Fruit fly (Drosophila melanogaster) whole organism, embryonic: Measurements from ENCODE around the gene SkpE.

Experiments used
- B-H1 ChIP-seq: fragments of 200-800 bp; sonication (Bioruptor generic); IDR thresholded peaks from 3 replicates; pipeline ENCODE4 v1.3.6; 2022; ENCODE audit warnings: missing biosample characterization, missing genetic modification characterization
- CG10274 ChIP-seq: fragments of 200-800 bp; sonication (Bioruptor generic); optimal IDR thresholded peaks from 3 replicates; lab custom pipeline; 2017; ENCODE audit warnings: missing biosample characterization, mild to moderate bottlenecking, missing genetic modification characterization
- CG10959 ChIP-seq: fragments of 200-800 bp; sonication (Bioruptor generic); IDR thresholded peaks from 2 replicates; pipeline ENCODE4 v1.3.6; 2022; ENCODE audit warnings: missing biosample characterization, missing genetic modification characterization
- CG11695 ChIP-seq: fragments of 200-800 bp; sonication (Bioruptor generic); IDR thresholded peaks from 3 replicates; pipeline ENCODE4 v1.3.6; 2022; ENCODE audit warnings: missing biosample characterization, missing genetic modification characterization
- CG12219 ChIP-seq: fragments of 200-800 bp; sonication (Bioruptor generic); optimal IDR thresholded peaks from 3 replicates; lab custom pipeline; 2018; ENCODE audit warnings: missing biosample characterization, mild to moderate bottlenecking, missing genetic modification characterization
- CG1233 ChIP-seq: fragments of 200-800 bp; sonication (Bioruptor generic); optimal IDR thresholded peaks from 4 replicates; lab custom pipeline; 2018; ENCODE audit warnings: missing biosample characterization, mild to moderate bottlenecking, missing genetic modification characterization
- CG1792 ChIP-seq: fragments of 200-800 bp; sonication (Bioruptor generic); optimal IDR thresholded peaks from 2 replicates; lab custom pipeline; 2016; ENCODE audit warnings: missing biosample characterization, missing genetic modification characterization
- CG2129 ChIP-seq: fragments of 200-800 bp; sonication (Bioruptor generic); IDR thresholded peaks from 2 replicates; pipeline ENCODE4 v1.3.6; 2022; ENCODE audit warnings: missing biosample characterization, missing genetic modification characterization; ENCODE audit not compliant: partially characterized antibody
- CG31224 ChIP-seq: fragments of 200-800 bp; sonication (Bioruptor generic); IDR thresholded peaks from 2 replicates; pipeline ENCODE4 v1.3.6; 2022; ENCODE audit warnings: missing biosample characterization, missing genetic modification characterization
- CG32767 ChIP-seq: fragments of 200-800 bp; sonication (Bioruptor generic); IDR thresholded peaks from 2 replicates; pipeline ENCODE4 v1.3.6; 2022; ENCODE audit warnings: missing biosample characterization, missing genetic modification characterization
- CG3995 ChIP-seq: fragments of 200-800 bp; sonication (Bioruptor generic); optimal IDR thresholded peaks from 3 replicates; lab custom pipeline; 2016; ENCODE audit warnings: missing biosample characterization, missing genetic modification characterization
- CG4328 ChIP-seq: fragments of 200-800 bp; sonication (Bioruptor generic); optimal IDR thresholded peaks from 3 replicates; lab custom pipeline; 2017; ENCODE audit warnings: missing biosample characterization, missing genetic modification reagents, missing genetic modification characterization
- CG4617 ChIP-seq: fragments of 200-800 bp; sonication (Bioruptor generic); optimal IDR thresholded peaks from 3 replicates; lab custom pipeline; 2016; ENCODE audit warnings: missing biosample characterization, missing genetic modification characterization, borderline replicate concordance
- CG5180 ChIP-seq: fragments of 200-800 bp; sonication (Bioruptor generic); optimal IDR thresholded peaks from 3 replicates; lab custom pipeline; 2017; ENCODE audit warnings: missing biosample characterization, missing genetic modification characterization, mild to moderate bottlenecking, moderate library complexity, missing genetic modification reagents
- CG6654 ChIP-seq: fragments of 200-800 bp; sonication (Bioruptor generic); optimal IDR thresholded peaks from 2 replicates; lab custom pipeline; 2017; ENCODE audit warnings: missing biosample characterization, mild to moderate bottlenecking, missing genetic modification characterization
- CG9817 ChIP-seq: fragments of 200-800 bp; sonication (Bioruptor generic); optimal IDR thresholded peaks from 2 replicates; lab custom pipeline; 2018; ENCODE audit warnings: missing biosample characterization, mild to moderate bottlenecking, missing genetic modification characterization, moderate library complexity
- Eip74EF ChIP-seq, 2 experiments: fragments of 200-800 bp in 1 of 2; fragments of >200 bp in 1 of 2; sonication (Bioruptor generic) in 1 of 2; optimal IDR thresholded peaks; 2 replicates each; lab custom pipeline; 2017 to 2019; ENCODE audit warnings: missing biosample characterization in 2 of 2, missing genetic modification characterization in 2 of 2, mild to moderate bottlenecking in 1 of 2, moderate library complexity in 1 of 2
- Fer1 ChIP-seq: fragments of 200-800 bp; sonication (Bioruptor generic); optimal IDR thresholded peaks from 2 replicates; lab custom pipeline; 2017; ENCODE audit warnings: missing biosample characterization, mild to moderate bottlenecking, missing genetic modification characterization
- Gsc ChIP-seq: fragments of 200-800 bp; sonication (Bioruptor generic); IDR thresholded peaks from 2 replicates; pipeline ENCODE4 v1.3.6; 2022; ENCODE audit warnings: missing biosample characterization, missing genetic modification characterization
- Hmx ChIP-seq: fragments of 200-800 bp; sonication (Bioruptor generic); optimal IDR thresholded peaks from 2 replicates; lab custom pipeline; 2016; ENCODE audit warnings: missing biosample characterization, missing genetic modification characterization
- Hr39 ChIP-seq: fragments of >200 bp; optimal IDR thresholded peaks from 2 replicates; lab custom pipeline; 2017
- Hr78 ChIP-seq, 2 experiments: fragments of 200-800 bp in 1 of 2; fragments of >200 bp in 1 of 2; sonication (Bioruptor generic) in 1 of 2; optimal IDR thresholded peaks; 2 replicates each; lab custom pipeline; 2017 to 2019; ENCODE audit warnings: missing biosample characterization in 2 of 2, missing genetic modification characterization in 2 of 2, mild to moderate bottlenecking in 1 of 2, moderate library complexity in 1 of 2
- MBD-R2 ChIP-seq: fragments of 200-800 bp; sonication (Bioruptor generic); IDR thresholded peaks from 2 replicates; pipeline ENCODE4 v1.3.6; 2022; ENCODE audit warnings: missing biosample characterization, missing genetic modification characterization
- Max ChIP-seq: fragments of 200-800 bp; sonication (Bioruptor generic); optimal IDR thresholded peaks from 2 replicates; lab custom pipeline; 2016; ENCODE audit warnings: missing biosample characterization, mild to moderate bottlenecking, missing genetic modification characterization
- Med ChIP-seq: fragments of 200-800 bp; sonication (Bioruptor generic); peaks from one replicate; lab custom pipeline; 2016; ENCODE audit warnings: missing biosample characterization, missing genetic modification characterization, mild to moderate bottlenecking, inconsistent platforms, moderate library complexity
- NK7.1 ChIP-seq: fragments of 200-800 bp; sonication (Bioruptor generic); optimal IDR thresholded peaks from 3 replicates; lab custom pipeline; 2016; ENCODE audit warnings: missing biosample characterization, missing genetic modification characterization
- Ptx1 ChIP-seq: fragments of 200-800 bp; sonication (Bioruptor generic); IDR thresholded peaks from 2 replicates; pipeline ENCODE4 v1.3.6; 2022; ENCODE audit warnings: missing biosample characterization, missing genetic modification characterization
- Rfx ChIP-seq: fragments of 200-800 bp; sonication (Bioruptor generic); IDR thresholded peaks from 2 replicates; pipeline ENCODE4 v1.3.6; 2022; ENCODE audit warnings: missing biosample characterization, missing genetic modification characterization
- Sry-δ ChIP-seq: fragments of 200-800 bp; sonication (Bioruptor generic); optimal IDR thresholded peaks from 2 replicates; lab custom pipeline; 2016; ENCODE audit warnings: missing biosample characterization, missing genetic modification characterization
- Stat92E ChIP-seq, 3 experiments: fragments of >200 bp in 2 of 3; fragments of 200-800 bp in 1 of 3; sonication (Bioruptor generic) in 1 of 3; optimal IDR thresholded peaks; 2 replicates each; lab custom pipeline; 2017 to 2019; ENCODE audit warnings: missing biosample characterization in 3 of 3, missing genetic modification characterization in 3 of 3, mild to moderate bottlenecking in 1 of 3, moderate library complexity in 1 of 3
- TFAM ChIP-seq: fragments of 200-800 bp; sonication (Bioruptor generic); optimal IDR thresholded peaks from 2 replicates; lab custom pipeline; 2017; ENCODE audit warnings: missing biosample characterization, missing genetic modification characterization, inconsistent platforms
- YL-1 ChIP-seq: fragments of 200-800 bp; sonication (Bioruptor generic); optimal IDR thresholded peaks from 3 replicates; lab custom pipeline; 2017; ENCODE audit warnings: missing biosample characterization, mild to moderate bottlenecking, missing genetic modification characterization
- bsh ChIP-seq, 2 experiments: fragments of 200-800 bp; sonication (Bioruptor generic); optimal IDR thresholded peaks; 2 replicates each; lab custom pipeline; 2017 to 2018; ENCODE audit warnings: mild to moderate bottlenecking in 2 of 2, missing biosample characterization in 2 of 2, missing genetic modification characterization in 2 of 2, moderate library complexity in 1 of 2
- cg ChIP-seq: fragments of 200-800 bp; sonication (Bioruptor generic); optimal IDR thresholded peaks from 3 replicates; lab custom pipeline; 2019; ENCODE audit warnings: missing biosample characterization, mild to moderate bottlenecking, missing genetic modification characterization, moderate library complexity
- chif ChIP-seq, 2 experiments: fragments of 200-800 bp; sonication (Bioruptor generic); optimal IDR thresholded peaks; 3 replicates each; lab custom pipeline; 2016; ENCODE audit warnings: missing biosample characterization in 2 of 2, missing genetic modification characterization in 2 of 2
- chm ChIP-seq: fragments of 200-800 bp; sonication (Bioruptor generic); IDR thresholded peaks from 2 replicates; pipeline ENCODE4 v1.3.6; 2022; ENCODE audit warnings: missing biosample characterization, missing genetic modification characterization
- fru ChIP-seq: fragments of >200 bp; optimal IDR thresholded peaks from 2 replicates; lab custom pipeline; 2017
- fu2 ChIP-seq: fragments of 200-800 bp; sonication (Bioruptor generic); optimal IDR thresholded peaks from 2 replicates; lab custom pipeline; 2016; ENCODE audit warnings: missing biosample characterization, missing genetic modification characterization
- insv ChIP-seq, 2 experiments: fragments of 200-800 bp; sonication (Bioruptor generic); optimal IDR thresholded peaks; 3 replicates each; lab custom pipeline; 2016 to 2018; ENCODE audit warnings: missing biosample characterization in 2 of 2, missing genetic modification characterization in 2 of 2
- mam ChIP-seq: fragments of 200-800 bp; sonication (Bioruptor generic); optimal IDR thresholded peaks from 3 replicates; lab custom pipeline; 2016; ENCODE audit warnings: missing biosample characterization, missing genetic modification characterization
- mld ChIP-seq: fragments of 200-800 bp; sonication (Bioruptor generic); IDR thresholded peaks from 3 replicates; pipeline ENCODE4 v1.3.6; 2022; ENCODE audit warnings: missing biosample characterization, missing genetic modification characterization; ENCODE audit not compliant: partially characterized antibody
- peb ChIP-seq: fragments of 200-800 bp; sonication (Bioruptor generic); IDR thresholded peaks from 2 replicates; pipeline ENCODE4 v1.3.6; 2022; ENCODE audit warnings: missing biosample characterization, missing genetic modification characterization
- ranshi ChIP-seq: fragments of 200-800 bp; sonication (Bioruptor generic); IDR thresholded peaks from 2 replicates; pipeline ENCODE4 v1.3.6; 2022; ENCODE audit warnings: missing biosample characterization, missing genetic modification characterization
- rib ChIP-seq: fragments of 200-800 bp; sonication (Bioruptor generic); IDR thresholded peaks from 2 replicates; pipeline ENCODE4 v1.3.6; 2022; ENCODE audit warnings: missing biosample characterization, missing genetic modification characterization
- slp2 ChIP-seq: fragments of 200-800 bp; sonication (Bioruptor generic); optimal IDR thresholded peaks from 2 replicates; lab custom pipeline; 2016; ENCODE audit warnings: missing biosample characterization, missing genetic modification characterization
- sqz ChIP-seq: fragments of 200-800 bp; sonication (Bioruptor generic); optimal IDR thresholded peaks from 3 replicates; lab custom pipeline; 2018; ENCODE audit warnings: missing biosample characterization, mild to moderate bottlenecking, missing genetic modification characterization
- tll ChIP-seq, 2 experiments: fragments of 200-800 bp in 1 of 2; fragments of >200 bp in 1 of 2; sonication (Bioruptor generic) in 1 of 2; optimal IDR thresholded peaks; 2 replicates each; lab custom pipeline; 2017 to 2019; ENCODE audit warnings: missing biosample characterization in 2 of 2, missing genetic modification characterization in 2 of 2, mild to moderate bottlenecking in 1 of 2, moderate library complexity in 1 of 2
- tup ChIP-seq: fragments of 200-800 bp; sonication (Bioruptor generic); optimal IDR thresholded peaks from 2 replicates; lab custom pipeline; 2016; ENCODE audit warnings: missing biosample characterization, mild to moderate bottlenecking, missing genetic modification characterization, moderate library complexity
- vvl ChIP-seq: fragments of 200-800 bp; sonication (Bioruptor generic); IDR thresholded peaks from 2 replicates; pipeline ENCODE4 v1.3.6; 2022; ENCODE audit warnings: missing biosample characterization, missing genetic modification characterization

SkpE gene

DNA sequence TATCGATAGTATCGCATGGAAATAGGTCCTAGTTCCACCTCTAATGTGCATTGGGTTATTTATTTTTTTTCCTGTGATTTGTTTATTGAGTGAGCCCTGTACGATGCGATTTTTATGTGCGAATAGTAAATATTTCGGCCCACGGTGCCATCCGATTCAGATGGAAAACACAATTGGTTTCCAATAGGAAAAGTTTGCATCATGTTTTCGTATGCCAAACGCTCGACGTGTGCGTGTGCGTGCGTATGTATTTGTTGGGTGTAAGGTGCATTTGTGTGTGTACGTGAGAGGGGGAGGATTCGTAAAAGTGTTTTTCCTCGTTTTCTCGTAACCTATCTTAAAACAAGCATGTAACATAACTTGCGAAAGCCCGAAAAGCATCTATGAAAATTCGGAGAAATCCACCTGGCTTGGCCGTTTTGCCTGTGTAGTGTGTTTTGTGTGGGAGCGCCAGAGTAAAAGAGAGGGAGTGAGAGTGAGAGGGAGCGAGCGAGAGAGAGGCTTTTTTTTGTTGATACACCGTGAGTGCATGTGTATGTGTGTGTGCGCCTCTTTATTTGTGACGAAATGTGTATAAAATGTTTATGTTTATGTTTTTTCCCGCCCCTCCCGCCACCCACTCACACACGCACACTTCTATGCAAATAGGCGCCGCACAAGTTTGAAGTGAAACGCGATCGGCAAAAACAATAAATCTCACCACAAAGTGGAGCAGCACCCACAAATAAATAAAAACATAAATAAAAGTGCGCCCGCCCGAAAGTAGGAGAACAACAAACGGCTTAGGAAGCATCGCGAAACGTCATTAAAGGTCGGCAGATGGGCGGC is 42.5 kb upstream of the SkpE start, which contains the start of gene Hers (continued):
- TF ChIP-seq insv (GFP tag; optimal IDR thresholded peaks at IDR 0.05; lab: Kevin White, UChicago): peak in 1 of 2 experiments; percentile 65
- no peak for TF ChIP-seq CG6654
- TF ChIP-seq Med: no peak
- TF ChIP-seq Hmx (GFP tag; lab: Kevin White, UChicago): no peak
- peak; percentile 52 for TF ChIP-seq CG5180 (GFP tag; lab: Kevin White, UChicago)
- no peak for TF ChIP-seq bsh (GFP tag; optimal IDR thresholded peaks at IDR 0.05; lab: Kevin White, UChicago)
- TF ChIP-seq CG10959 (GFP tag; lab: Robert Waterston, UW): no peak
- no peak for TF ChIP-seq Gsc (GFP tag; lab: Robert Waterston, UW)
- no peak for TF ChIP-seq CG31224 (GFP tag; lab: Robert Waterston, UW)
- no peak for TF ChIP-seq fu2
- no peak; the same call in 2 of the 3 replicates for TF ChIP-seq mld (GFP tag; lab: Robert Waterston, UW)
- peak; percentile 15; the same call in 1 of the 2 replicates for TF ChIP-seq vvl
- TF ChIP-seq CG9817 (tag; lab: Kevin White, UChicago): no peak
- TF ChIP-seq CG32767 (GFP tag; lab: Robert Waterston, UW): peak; percentile 15; the same call in 1 of the 2 replicates
- TF ChIP-seq CG4617 (GFP tag; lab: Kevin White, UChicago): peak; percentile 75
- TF ChIP-seq chif (GFP tag; optimal IDR thresholded peaks at IDR 0.05; lab: Kevin White, UChicago): no peak
- no peak for TF ChIP-seq CG4328
- TF ChIP-seq Fer1 (GFP tag; lab: Kevin White, UChicago): no peak
- TF ChIP-seq Ptx1 (GFP tag; lab: Robert Waterston, UW): no peak; the same call in 1 of the 2 replicates
- TF ChIP-seq CG10274 (GFP tag; lab: Kevin White, UChicago): no peak
- TF ChIP-seq tup (GFP tag; lab: Kevin White, UChicago): no peak
- no peak for TF ChIP-seq CG3995 (GFP tag; lab: Kevin White, UChicago)
- peak; percentile 96 for TF ChIP-seq cg (GFP tag; lab: Kevin White, UChicago)
- no peak for TF ChIP-seq peb (GFP tag; lab: Robert Waterston, UW)
- peak; percentile 85 for TF ChIP-seq sqz (GFP tag; lab: Kevin White, UChicago)
- TF ChIP-seq chm (GFP tag; lab: Robert Waterston, UW): no peak
- no peak for TF ChIP-seq NK7.1 (GFP tag; lab: Kevin White, UChicago)
- TF ChIP-seq CG11695 (GFP tag; lab: Robert Waterston, UW): no peak
- no peak for TF ChIP-seq Rfx (GFP tag; lab: Robert Waterston, UW)
- TF ChIP-seq Eip74EF (GFP tag; optimal IDR thresholded peaks at IDR 0.05; lab: Kevin White, UChicago): no peak
- TF ChIP-seq MBD-R2 (GFP tag; lab: Robert Waterston, UW): no peak
- no peak for TF ChIP-seq CG1233 (GFP tag; lab: Kevin White, UChicago)
- no peak for TF ChIP-seq rib (GFP tag; lab: Robert Waterston, UW)
- no peak for TF ChIP-seq Stat92E (GFP tag; optimal IDR thresholded peaks at IDR 0.05; lab: Kevin White, UChicago)
- no peak for TF ChIP-seq CG12219
- TF ChIP-seq B-H1 (GFP tag; lab: Robert Waterston, UW): no peak
- TF ChIP-seq slp2 (GFP tag; lab: Kevin White, UChicago): no peak
- TF ChIP-seq tll (GFP tag; optimal IDR thresholded peaks at IDR 0.05; lab: Kevin White, UChicago): no peak
- TF ChIP-seq fru (lab: Kevin White, UChicago): no peak
- TF ChIP-seq TFAM (GFP tag; lab: Kevin White, UChicago): no peak
- no peak for TF ChIP-seq ranshi (GFP tag; lab: Robert Waterston, UW)
- TF ChIP-seq Hr39 (lab: Kevin White, UChicago): no peak
- no peak for TF ChIP-seq Sry-δ
- peak in 1 of 2 experiments; percentile 48 for TF ChIP-seq Hr78 (GFP tag; optimal IDR thresholded peaks at IDR 0.05; lab: Kevin White, UChicago)
- no peak for TF ChIP-seq CG1792 (GFP tag; lab: Kevin White, UChicago)
- TF ChIP-seq Max (GFP tag; lab: Kevin White, UChicago): no peak
- TF ChIP-seq YL-1 (GFP tag; lab: Kevin White, UChicago): no peak
- no peak for TF ChIP-seq mam (GFP tag; lab: Kevin White, UChicago)
- TF ChIP-seq CG2129 (GFP tag; lab: Robert Waterston, UW): no peak; the same call in 1 of the 2 replicates
